Worm (Caenorhabditis elegans): ENCODE data around the gene clec-254.

ce11 chrV:18748726-18749125, 5.5 kb downstream of the clec-254 start, which contains the start of gene clec-252:
- TF ChIP-seq snpc-4 (tag; optimal IDR thresholded peaks at IDR 0.05) (no peak), unc-62 (GFP tag; optimal IDR thresholded peaks at IDR 0.05) (no peak), nhr-77 (tag; optimal IDR thresholded peaks at IDR 0.05) (no peak), daf-12 (tag; optimal IDR thresholded peaks at IDR 0.05) (no peak), nhr-76 (tag; optimal IDR thresholded peaks at IDR 0.05) (no peak), fos-1 (tag; optimal IDR thresholded peaks at IDR 0.05) (no peak)

All from whole organism, L3 larva.